Worm (Caenorhabditis elegans) whole organism, L1 larva: Measurements from ENCODE around the gene tbx-11.

Source experiments
- alr-1 ChIP-seq: fragments of 200-800 bp; sonication (Bioruptor generic); optimal IDR thresholded peaks from 2 replicates; lab custom pipeline; 2018; ENCODE audit warnings: borderline replicate concordance, mild to moderate bottlenecking, missing genetic modification characterization, missing compliant biosample characterization
- aly-2 ChIP-seq: fragments of 150-350 bp; optimal IDR thresholded peaks from 2 replicates; lab custom pipeline; 2014; ENCODE audit warnings: missing biosample characterization, missing genetic modification characterization
- fkh-10 ChIP-seq: sonication (generic microtip); optimal IDR thresholded peaks from 2 replicates; lab custom pipeline; 2017; ENCODE audit warnings: missing biosample characterization, missing genetic modification reagents, missing genetic modification characterization
- lin-13 ChIP-seq: fragments of 150-350 bp; optimal IDR thresholded peaks from 2 replicates; lab custom pipeline; 2014; ENCODE audit warnings: missing biosample characterization, missing genetic modification reagents, missing genetic modification characterization
- lin-39 ChIP-seq: fragments of 150-350 bp; optimal IDR thresholded peaks from 2 replicates; lab custom pipeline; 2014; ENCODE audit warnings: missing biosample characterization, missing genetic modification reagents, missing genetic modification characterization
- nhr-11 ChIP-seq: fragments of 150-350 bp; optimal IDR thresholded peaks from 2 replicates; lab custom pipeline; 2014; ENCODE audit warnings: missing biosample characterization, missing genetic modification characterization
- nhr-28 ChIP-seq: fragments of 150-350 bp; optimal IDR thresholded peaks from 2 replicates; lab custom pipeline; 2014; ENCODE audit warnings: missing biosample characterization, missing genetic modification characterization
- nhr-90 ChIP-seq: sonication (generic microtip); optimal IDR thresholded peaks from 2 replicates; lab custom pipeline; 2016; ENCODE audit warnings: mild to moderate bottlenecking, missing genetic modification characterization, missing compliant biosample characterization; ENCODE audit not compliant: poor library complexity
- unc-130 ChIP-seq: fragments of 150-350 bp; optimal IDR thresholded peaks from 2 replicates; lab custom pipeline; 2017; ENCODE audit warnings: missing biosample characterization, missing genetic modification characterization, inconsistent platforms
- zag-1 ChIP-seq: fragments of 150-350 bp; optimal IDR thresholded peaks from 2 replicates; lab custom pipeline; 2014; ENCODE audit warnings: missing biosample characterization, missing genetic modification characterization

ce11 chrIII:6073673-6074331, 27.0 kb upstream of the tbx-11 start:
- TF ChIP-seq zag-1 (tag; lab: Kevin White, UChicago) (no peak), fkh-10 (no peak), aly-2 (no peak), unc-130 (tag; lab: Kevin White, UChicago) (no peak), nhr-11 (tag; lab: Kevin White, UChicago) (no peak), nhr-90 (no peak), nhr-28 (tag; lab: Kevin White, UChicago) (no peak), lin-13 (no peak), lin-39 (no peak), alr-1 (tag; lab: Kevin White, UChicago) (no peak)
